Fruit fly (Drosophila melanogaster) whole organism, pupa: ENCODE results near the gene CG31867.

Experiments used
- CG10348 ChIP-seq: fragments of 200-800 bp; sonication (Bioruptor generic); IDR thresholded peaks from 2 replicates; pipeline ENCODE4 v1.3.6; 2022; ENCODE audit warnings: missing biosample characterization, missing genetic modification characterization
- CG12605 ChIP-seq: fragments of 200-800 bp; sonication (Bioruptor generic); IDR thresholded peaks from 2 replicates; pipeline ENCODE4 v1.3.6; 2022; ENCODE audit warnings: missing biosample characterization, missing genetic modification characterization
- CG14655 ChIP-seq: fragments of 200-800 bp; sonication (Bioruptor generic); optimal IDR thresholded peaks from 3 replicates; lab custom pipeline; 2017; ENCODE audit warnings: mild to moderate bottlenecking, missing biosample characterization, missing genetic modification reagents, missing genetic modification characterization
- CG17806 ChIP-seq: fragments of 200-800 bp; sonication (Bioruptor generic); optimal IDR thresholded peaks from 2 replicates; lab custom pipeline; 2018; ENCODE audit warnings: missing biosample characterization, mild to moderate bottlenecking, missing genetic modification characterization, moderate library complexity
- CG34367 ChIP-seq: fragments of 200-800 bp; sonication (Bioruptor generic); optimal IDR thresholded peaks from 2 replicates; lab custom pipeline; 2018; ENCODE audit warnings: missing biosample characterization, mild to moderate bottlenecking, missing genetic modification characterization
- CG4496 ChIP-seq: fragments of 200-800 bp; sonication (Bioruptor generic); IDR thresholded peaks from 3 replicates; pipeline ENCODE4 v1.3.6; 2022; ENCODE audit warnings: missing biosample characterization, missing genetic modification characterization
- CG9948 ChIP-seq: fragments of 200-800 bp; sonication (Bioruptor generic); optimal IDR thresholded peaks from 2 replicates; lab custom pipeline; 2018; ENCODE audit warnings: missing biosample characterization, mild to moderate bottlenecking, missing genetic modification characterization, moderate library complexity
- EcR ChIP-seq: fragments of 200-800 bp; sonication (Bioruptor generic); optimal IDR thresholded peaks from 3 replicates; lab custom pipeline; 2019; ENCODE audit warnings: missing biosample characterization, missing genetic modification characterization, mild to moderate bottlenecking, moderate library complexity, missing genetic modification reagents
- Pif1B ChIP-seq: fragments of 200-800 bp; sonication (Bioruptor generic); optimal IDR thresholded peaks from 3 replicates; lab custom pipeline; 2016; ENCODE audit warnings: missing biosample characterization, missing genetic modification characterization
- rn ChIP-seq: fragments of 200-800 bp; sonication (Bioruptor generic); IDR thresholded peaks from 2 replicates; pipeline ENCODE4 v1.3.6; 2022; ENCODE audit warnings: missing biosample characterization, missing genetic modification characterization

dm6 chr2L:11119966-11120517 lies 25.2 kb downstream of the CG31867 start, which contains the start of gene CG6230:
- TF ChIP-seq rn (GFP tag; lab: Robert Waterston, UW), result no peak
- TF ChIP-seq CG12605 (GFP tag; lab: Robert Waterston, UW), result no peak
- TF ChIP-seq CG14655, result no peak
- TF ChIP-seq CG17806 (tag; lab: Kevin White, UChicago), result no peak
- no peak for TF ChIP-seq CG10348 (GFP tag; lab: Robert Waterston, UW)
- TF ChIP-seq CG9948, result no peak
- no peak for TF ChIP-seq EcR
- no peak for TF ChIP-seq CG34367
- no peak for TF ChIP-seq Pif1B (GFP tag; lab: Kevin White, UChicago)
- no peak for TF ChIP-seq CG4496 (GFP tag; lab: Robert Waterston, UW)
